Worm (Caenorhabditis elegans) whole organism, late embryonic: Measurements from ENCODE around the gene acd-3.

Experiments used
- C38D4.7 ChIP-seq: fragments of 200-800 bp; sonication (Bioruptor generic); optimal IDR thresholded peaks from 2 replicates; lab custom pipeline; 2018; ENCODE audit warnings: mild to moderate bottlenecking, missing genetic modification characterization, moderate library complexity, missing compliant biosample characterization
- elt-2 ChIP-seq: sonication (generic microtip); optimal IDR thresholded peaks from 2 replicates; lab custom pipeline; 2016; ENCODE audit warnings: missing genetic modification reagents, missing genetic modification characterization, missing compliant biosample characterization

acd-3 gene

ce11 chrX:14900487-14900886 is 51.4 kb downstream of the acd-3 start:
- TF ChIP-seq C38D4.7 (no peak), elt-2 (tag; lab: Kevin White, UChicago) (peak; percentile 41)
